Worm (Caenorhabditis elegans): ENCODE results near the gene aagr-2.
A peak's percentile ranks its signal among the peaks of the same experiment; 100 is the strongest.
"Not testable (repeated sequence)": the region's sequence is repeated elsewhere in the genome, so short reads cannot be mapped to it uniquely, and the experiment has no call there.

The aagr-2 gene

DNA sequence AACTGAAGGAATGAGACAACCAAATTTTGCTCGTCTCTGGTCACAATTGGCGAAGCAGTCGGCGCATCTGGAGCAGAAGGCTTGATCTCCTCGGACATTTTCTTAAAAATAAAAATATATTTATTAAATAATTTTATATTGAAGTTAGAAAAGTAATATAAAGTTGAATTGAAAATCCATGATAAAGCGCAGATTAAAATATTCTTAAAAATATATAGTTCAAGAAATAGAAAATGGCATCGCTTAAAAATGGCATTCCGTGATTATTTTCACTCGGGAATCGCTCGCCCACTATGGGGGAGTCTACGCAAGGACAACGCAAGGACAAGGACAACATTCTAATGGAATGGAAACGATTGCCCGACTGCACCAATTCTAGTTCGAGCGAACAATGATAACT, 21.4 kb downstream of the aagr-2 start, which contains the start of gene sgt-1:
Gene sgt-1, minus strand, starts transcription at position 101 of the 400 bp plus-strand sequence.
- not testable (repeated sequence) for TF ChIP-seq fax-1, ceh-24, gmeb-2 (tag; optimal IDR thresholded peaks at IDR 0.05)

DNA sequence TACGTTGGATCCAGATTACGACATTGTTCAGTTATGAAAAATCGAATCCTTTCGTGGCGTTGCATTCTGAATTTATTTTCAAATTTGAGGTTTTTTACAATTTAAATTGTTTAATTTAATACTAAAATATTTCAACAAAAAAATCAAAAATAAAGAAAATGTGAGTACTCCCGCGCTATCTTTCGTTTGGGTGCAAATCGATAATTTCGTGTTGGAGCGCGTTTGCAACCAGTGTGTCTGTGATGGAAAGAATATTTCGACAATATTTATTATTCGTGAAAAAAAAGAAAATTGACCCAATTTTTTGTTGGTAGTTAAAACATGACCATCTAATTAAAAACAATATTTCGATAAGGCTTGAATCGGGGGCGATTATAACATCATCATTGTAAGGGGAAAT, 23.0 kb downstream of the aagr-2 start, which contains the start of gene R05F9.9:
Gene R05F9.9, minus strand, starts transcription at position 66 of the 400 bp plus-strand sequence.
- TF ChIP-seq elt-2 (tag; optimal IDR thresholded peaks at IDR 0.05) (peak; percentile 35), fkh-6 (tag; optimal IDR thresholded peaks at IDR 0.05) (no peak), unc-86 (tag; optimal IDR thresholded peaks at IDR 0.05) (no peak), rnt-1 (tag; optimal IDR thresholded peaks at IDR 0.05) (no peak), F13H6.1 (tag; optimal IDR thresholded peaks at IDR 0.05) (no peak), pha-4 (tag; optimal IDR thresholded peaks at IDR 0.05) (no peak), ceh-48 (tag; optimal IDR thresholded peaks at IDR 0.05) (peak; percentile 79), odd-2 (tag; optimal IDR thresholded peaks at IDR 0.05) (no peak), hlh-8 (tag; optimal IDR thresholded peaks at IDR 0.05) (no peak)

DNA sequence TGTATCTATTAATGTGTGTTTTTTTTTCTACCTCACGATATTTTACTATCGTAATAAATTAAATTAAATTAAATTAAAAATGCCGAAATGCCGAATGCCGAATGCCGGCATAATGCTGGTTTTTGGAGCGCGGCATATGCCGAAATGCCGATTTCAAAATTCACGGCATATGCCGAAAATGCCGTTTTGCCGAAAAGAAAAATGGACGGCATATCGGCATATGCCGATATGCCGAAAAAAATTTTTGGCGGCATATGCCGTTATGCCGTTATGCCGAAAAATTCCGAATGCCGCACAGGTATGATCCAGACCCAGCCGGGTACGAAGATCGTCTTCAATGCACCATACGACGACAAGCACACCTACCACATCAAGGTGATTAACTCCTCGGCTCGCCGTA, 26.5 kb downstream of the aagr-2 start, which contains the start of gene msp-32:
Gene msp-32, plus strand, starts transcription at position 301 of the 400 bp plus-strand sequence.
- not testable (repeated sequence) for TF ChIP-seq C38D4.7 (GFP tag; optimal IDR thresholded peaks at IDR 0.05); ceh-18 (tag; optimal IDR thresholded peaks at IDR 0.05); pha-2 (tag; optimal IDR thresholded peaks at IDR 0.05)

DNA sequence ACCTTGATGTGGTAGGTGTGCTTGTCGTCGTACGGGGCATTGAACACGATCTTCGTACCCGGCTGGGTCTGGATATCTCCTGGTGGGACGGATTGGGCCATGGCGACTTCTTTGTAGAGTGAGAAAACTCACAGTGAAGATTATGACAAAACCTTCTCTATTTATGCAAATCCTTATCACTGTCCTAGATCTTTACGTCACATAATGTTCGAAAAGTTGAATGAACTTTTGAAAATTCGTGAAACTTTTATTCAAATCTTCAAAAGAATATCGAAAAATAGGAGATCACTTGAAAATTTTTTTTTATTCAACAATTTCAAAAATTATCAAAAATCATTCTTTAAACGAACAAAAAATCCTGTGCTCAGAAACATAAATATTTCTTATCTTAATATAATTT, 32.5 kb downstream of the aagr-2 start, which contains the start of gene msp-33:
Gene msp-33, minus strand, starts transcription at position 101 of the 400 bp plus-strand sequence.
- TF ChIP-seq nhr-11 (tag; optimal IDR thresholded peaks at IDR 0.05) (no peak), hlh-6 (tag; optimal IDR thresholded peaks at IDR 0.05) (no peak), sox-2 (GFP tag; IDR thresholded peaks at IDR 0.05) (no peak), dve-1 (tag; optimal IDR thresholded peaks at IDR 0.05) (no peak), nfya-1 (tag; optimal IDR thresholded peaks at IDR 0.05) (no peak), mec-3 (tag; optimal IDR thresholded peaks at IDR 0.05; ENCODE audit: borderline replicate concordance) (no peak), pqm-1 (tag; optimal IDR thresholded peaks at IDR 0.05) (no peak), elt-2 (tag; optimal IDR thresholded peaks at IDR 0.05) (no peak), ceh-45 (GFP tag; IDR thresholded peaks at IDR 0.05) (no peak)

DNA sequence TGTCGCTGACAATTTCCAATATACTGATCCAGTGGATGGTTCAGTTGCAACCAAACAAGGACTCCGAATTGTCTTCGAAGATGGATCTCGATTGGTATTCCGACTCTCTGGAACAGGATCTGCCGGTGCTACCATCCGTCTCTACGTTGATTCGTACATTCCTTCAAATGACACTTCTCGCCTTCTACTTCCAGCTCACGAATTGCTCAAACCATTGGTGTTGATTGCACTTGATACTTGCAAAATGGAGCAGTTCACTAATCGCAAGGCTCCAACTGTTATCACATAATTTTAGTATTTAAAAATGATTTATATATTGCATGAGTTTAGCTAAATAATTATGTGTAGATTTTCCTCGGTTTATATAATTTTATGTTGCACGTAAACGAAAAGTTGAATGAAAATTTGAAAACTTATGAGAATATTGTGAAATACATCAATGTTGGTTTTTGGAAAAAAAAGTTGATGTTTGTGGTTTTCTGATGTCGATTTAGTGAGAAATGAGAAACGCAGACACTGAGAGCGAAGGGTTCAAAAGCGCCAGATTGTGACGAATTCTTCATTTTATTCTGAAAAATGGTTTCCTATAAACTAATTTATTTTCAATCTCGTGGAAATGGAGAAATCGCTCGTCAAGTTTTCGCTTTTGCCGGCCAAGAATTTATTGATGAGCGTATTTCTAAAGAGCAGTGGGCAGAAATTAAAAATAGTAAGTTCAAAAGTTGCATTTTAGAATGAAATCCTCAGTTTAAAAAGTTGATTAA, 33.9 kb downstream of the aagr-2 start, which contains the start of gene gst-9:
Gene gst-9, plus strand, starts transcription at position 574 of the 764 bp plus-strand sequence.
- TF ChIP-seq hlh-30 (tag; optimal IDR thresholded peaks at IDR 0.05; ENCODE audit: insufficient read depth) (no peak), elt-2 (tag; optimal IDR thresholded peaks at IDR 0.05) (no peak), sdc-2 (tag; optimal IDR thresholded peaks at IDR 0.05) (no peak), pat-9 (tag; optimal IDR thresholded peaks at IDR 0.05) (no peak), unc-3 (GFP tag; conservative IDR thresholded peaks at IDR 0.05) (no peak), unc-3 (tag; optimal IDR thresholded peaks at IDR 0.05) (no peak), ceh-19 (GFP tag; optimal IDR thresholded peaks at IDR 0.05) (no peak), rnt-1 (tag; optimal IDR thresholded peaks at IDR 0.05) (no peak), sox-2 (GFP tag; IDR thresholded peaks at IDR 0.05) (no peak), elt-4 (tag; optimal IDR thresholded peaks at IDR 0.05) (no peak), dmd-4 (tag; optimal IDR thresholded peaks at IDR 0.05; ENCODE audit: borderline replicate concordance) (no peak), lin-11 (tag; optimal IDR thresholded peaks at IDR 0.05) (no peak), npax-4 (tag; optimal IDR thresholded peaks at IDR 0.05) (no peak), pax-1 (tag; optimal IDR thresholded peaks at IDR 0.05) (no peak), hlh-15 (tag; optimal IDR thresholded peaks at IDR 0.05) (no peak), ceh-9 (tag; optimal IDR thresholded peaks at IDR 0.05) (no peak), ceh-2 (tag; optimal IDR thresholded peaks at IDR 0.05) (no peak), ceh-22 (tag; optimal IDR thresholded peaks at IDR 0.05) (no peak), ceh-30 (tag; optimal IDR thresholded peaks at IDR 0.05) (no peak), C08G9.2 (tag; optimal IDR thresholded peaks at IDR 0.05) (no peak)

Data from whole organism, late embryonic.